Fruit fly (Drosophila melanogaster): Measurements from ENCODE around the gene Axs.
A peak's percentile ranks its signal among the peaks of the same experiment; 100 is the strongest.

The Axs gene

DNA sequence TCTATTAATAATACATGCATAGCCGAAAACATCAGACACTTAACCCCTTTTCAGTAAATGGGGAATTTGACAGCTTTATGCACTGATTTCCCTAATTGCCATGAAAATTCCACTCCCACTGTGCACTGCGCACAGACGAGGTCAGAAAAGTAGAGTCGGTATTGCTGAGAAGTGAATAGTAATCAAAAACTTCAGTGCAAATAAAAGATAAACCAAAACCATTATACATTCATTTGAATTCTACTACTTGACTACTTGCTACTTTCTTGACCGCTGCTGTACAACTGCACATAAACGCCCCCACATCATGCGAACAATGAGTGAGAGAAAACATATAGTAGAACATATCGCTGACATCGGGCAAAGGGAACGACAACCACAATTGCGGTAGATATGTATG lies 7.7 kb upstream of the Axs start (continued):
- TF ChIP-seq eyg (GFP tag; optimal IDR thresholded peaks at IDR 0.05) (peak; percentile 69), Sox100B (GFP tag; optimal IDR thresholded peaks at IDR 0.05) (peak; percentile 80), CG10543 (GFP tag; optimal IDR thresholded peaks at IDR 0.05) (peak; percentile 7), fru (optimal IDR thresholded peaks at IDR 0.05) (no peak), CG10321 (GFP tag; IDR thresholded peaks at IDR 0.05) (peak; percentile 55; the same call in 1 of the 2 replicates), ham (GFP tag; IDR thresholded peaks at IDR 0.05) (no peak), Trl (optimal IDR thresholded peaks at IDR 0.05) (no peak), Trl (GFP tag; optimal IDR thresholded peaks at IDR 0.05) (peak; percentile 90), cas (GFP tag; IDR thresholded peaks at IDR 0.05) (0 out of 2 replicates have a peak, but pooled peaks have one; percentile 50), Dek (tag; optimal IDR thresholded peaks at IDR 0.05) (peak; percentile 67), phol (tag; optimal IDR thresholded peaks at IDR 0.05) (peak; percentile 84), Ets65A (GFP tag) (peak; percentile 97), CG34422 (GFP tag; IDR thresholded peaks at IDR 0.05) (peak; percentile 83; the same call in 2 of the 3 replicates), CG3847 (GFP tag; IDR thresholded peaks at IDR 0.05) (peak; percentile 61), sd (tag; optimal IDR thresholded peaks at IDR 0.05) (peak; percentile 69), Hmx (GFP tag; optimal IDR thresholded peaks at IDR 0.05) (no peak), CHES-1-like (GFP tag; optimal IDR thresholded peaks at IDR 0.05) (peak; percentile 69), ssp (GFP tag; IDR thresholded peaks at IDR 0.05) (peak; percentile 76), ERR (GFP tag; optimal IDR thresholded peaks at IDR 0.05) (peak; percentile 61), pan (optimal IDR thresholded peaks at IDR 0.05) (no peak), pan (GFP tag; optimal IDR thresholded peaks at IDR 0.05 in 1 of 2, IDR thresholded peaks at IDR 0.05 in 1 of 2) (peak in 1 of 2 experiments; percentile 88), CG17829 (tag; optimal IDR thresholded peaks at IDR 0.05) (peak; percentile 86), sim (GFP tag; IDR thresholded peaks at IDR 0.05) (peak; percentile 79), CG3407 (GFP tag; optimal IDR thresholded peaks at IDR 0.05) (peak; percentile 84), CG3838 (GFP tag; optimal IDR thresholded peaks at IDR 0.05) (peak; percentile 59), kay (GFP tag; optimal IDR thresholded peaks at IDR 0.05) (peak; percentile 67), stwl (tag; optimal IDR thresholded peaks at IDR 0.05) (peak; percentile 6), Kr (GFP tag; optimal IDR thresholded peaks at IDR 0.05) (no peak), CG31224 (GFP tag; IDR thresholded peaks at IDR 0.05) (peak; percentile 55), cad (GFP tag; optimal IDR thresholded peaks at IDR 0.05) (no peak), CG14965 (GFP tag; optimal IDR thresholded peaks at IDR 0.05; ENCODE audit: borderline replicate concordance) (peak; percentile 28), CG30403 (GFP tag; optimal IDR thresholded peaks at IDR 0.05) (peak; percentile 83), CG2116 (GFP tag; optimal IDR thresholded peaks at IDR 0.05) (peak; percentile 42), aop (GFP tag; IDR thresholded peaks at IDR 0.05) (peak; percentile 80), CG12942 (GFP tag; optimal IDR thresholded peaks at IDR 0.05) (peak; percentile 83), Hsf (GFP tag; optimal IDR thresholded peaks at IDR 0.05) (peak; percentile 86), repo (GFP tag; optimal IDR thresholded peaks at IDR 0.05) (peak; percentile 82), trem (tag; optimal IDR thresholded peaks at IDR 0.05) (peak; percentile 77), CG10366 (GFP tag; IDR thresholded peaks at IDR 0.05) (peak; percentile 87), lov (optimal IDR thresholded peaks at IDR 0.05) (no peak), lov (GFP tag; IDR thresholded peaks at IDR 0.05) (peak; percentile 92), shn (GFP tag; optimal IDR thresholded peaks at IDR 0.05) (peak; percentile 74), sisA (GFP tag; IDR thresholded peaks at IDR 0.05) (peak; percentile 85), zen (tag; optimal IDR thresholded peaks at IDR 0.05) (peak; percentile 74), CG12299 (tag; optimal IDR thresholded peaks at IDR 0.05) (peak; percentile 42), abd-A (tag; optimal IDR thresholded peaks at IDR 0.05) (peak; percentile 22), zfh1 (GFP tag; IDR thresholded peaks at IDR 0.05) (peak; percentile 94), CG3995 (GFP tag; optimal IDR thresholded peaks at IDR 0.05) (no peak), Oli (tag; optimal IDR thresholded peaks at IDR 0.05) (peak; percentile 90), fd3F (GFP tag; optimal IDR thresholded peaks at IDR 0.05) (peak; percentile 37), hbn (GFP tag; IDR thresholded peaks at IDR 0.05; ENCODE audit: partially characterized antibody) (no peak), CG17186 (GFP tag; optimal IDR thresholded peaks at IDR 0.05) (peak; percentile 35), MESR4 (GFP tag; optimal IDR thresholded peaks at IDR 0.05) (peak; percentile 23)

Measured in whole organism, embryonic.